1 worm cellular context compared by ENCODE assay signal in genomic region chrV:2211936-2212335, ce11.
TF ChIP-seq lines count a peak whose summit lies in the region.

Gene nhr-133 (minus strand): TSS chrV:2212118.

TF ChIP-seq in whole organism, L1 larva, 84 proteins besides CTCF, POLR2A, EP300 and RAD21 (continued from another document):
- no peak for TF ChIP-seq Y116A8C.19 (tag; optimal IDR thresholded peaks at IDR 0.05; lab: Kevin White, UChicago; ENCODE audit: borderline replicate concordance)
- no peak for TF ChIP-seq skn-1 (tag; optimal IDR thresholded peaks at IDR 0.05; lab: Kevin White, UChicago)
- no peak for TF ChIP-seq egl-27 (tag; optimal IDR thresholded peaks at IDR 0.05; lab: Kevin White, UChicago)
- peak; percentile 22 for TF ChIP-seq blmp-1 (tag; optimal IDR thresholded peaks at IDR 0.05; lab: Kevin White, UChicago)
- no peak for TF ChIP-seq ztf-4 (tag; optimal IDR thresholded peaks at IDR 0.05; lab: Kevin White, UChicago)
- peak in 2 of 3 experiments; percentile 2 to 8 for TF ChIP-seq dpl-1 (GFP tag; optimal IDR thresholded peaks at IDR 0.05; lab: Kevin White, UChicago)
- TF ChIP-seq nhr-11 (tag; optimal IDR thresholded peaks at IDR 0.05; lab: Kevin White, UChicago): no peak
- no peak for TF ChIP-seq nhr-71 (tag; optimal IDR thresholded peaks at IDR 0.05; lab: Kevin White, UChicago)
- peak; percentile 73 for TF ChIP-seq nhr-20 (tag; optimal IDR thresholded peaks at IDR 0.05; lab: Kevin White, UChicago)
- peak; percentile 9 for TF ChIP-seq elt-2 (tag; optimal IDR thresholded peaks at IDR 0.05; lab: Kevin White, UChicago)
- TF ChIP-seq unc-62 (GFP tag; optimal IDR thresholded peaks at IDR 0.05; lab: Kevin White, UChicago): no peak
- peak in 1 of 2 experiments; percentile 62 for TF ChIP-seq mdl-1 (tag; optimal IDR thresholded peaks at IDR 0.05; lab: Kevin White, UChicago)
- TF ChIP-seq nhr-85 (tag; lab: Kevin White, UChicago): no peak
- peak in 1 of 2 experiments; percentile 17 for TF ChIP-seq efl-1 (optimal IDR thresholded peaks at IDR 0.05; lab: Kevin White, UChicago)
- TF ChIP-seq efl-1 (GFP tag; optimal IDR thresholded peaks at IDR 0.05 in 1 of 2; lab: Kevin White, UChicago): no peak
- TF ChIP-seq nhr-47 (tag; optimal IDR thresholded peaks at IDR 0.05; lab: Kevin White, UChicago): no peak
- TF ChIP-seq hlh-17 (GFP tag; optimal IDR thresholded peaks at IDR 0.05; lab: Kevin White, UChicago; ENCODE audit: borderline replicate concordance): no peak
- TF ChIP-seq C16A3.4 (tag; optimal IDR thresholded peaks at IDR 0.05; lab: Kevin White, UChicago): no peak
- TF ChIP-seq lin-39 (tag; optimal IDR thresholded peaks at IDR 0.05; lab: Kevin White, UChicago): no peak
- TF ChIP-seq mef-2 (tag; optimal IDR thresholded peaks at IDR 0.05; lab: Kevin White, UChicago): no peak
- no peak for TF ChIP-seq unc-130 (tag; optimal IDR thresholded peaks at IDR 0.05; lab: Kevin White, UChicago)
- no peak for TF ChIP-seq fos-1 (tag; optimal IDR thresholded peaks at IDR 0.05; lab: Kevin White, UChicago)
- no peak for TF ChIP-seq ceh-82 (tag; optimal IDR thresholded peaks at IDR 0.05; lab: Kevin White, UChicago)
- TF ChIP-seq grh-1 (GFP tag; IDR thresholded peaks at IDR 0.05; lab: Robert Waterston, UW): no peak
- no peak for TF ChIP-seq nhr-237 (tag; optimal IDR thresholded peaks at IDR 0.05; lab: Kevin White, UChicago)
- no peak for TF ChIP-seq pqm-1 (tag; optimal IDR thresholded peaks at IDR 0.05; lab: Kevin White, UChicago)
